Fruit fly (Drosophila melanogaster) whole organism, embryonic: ENCODE measurements around the gene mnd.

Experiments used
- Ada2b ChIP-seq: fragments of 200-800 bp; sonication (Bioruptor generic); IDR thresholded peaks from 2 replicates; pipeline ENCODE4 v1.3.6; 2022; ENCODE audit warnings: missing biosample characterization, missing genetic modification characterization
- Asciz ChIP-seq: fragments of 200-800 bp; sonication (Bioruptor generic); optimal IDR thresholded peaks from 2 replicates; lab custom pipeline; 2017; ENCODE audit warnings: missing biosample characterization, mild to moderate bottlenecking, missing genetic modification characterization, missing genetic modification reagents
- CG10462 ChIP-seq: fragments of 200-800 bp; sonication (Bioruptor generic); optimal IDR thresholded peaks from 2 replicates; lab custom pipeline; 2016; ENCODE audit warnings: missing biosample characterization, missing genetic modification characterization
- CG13296 ChIP-seq: fragments of 200-800 bp; sonication (Bioruptor generic); optimal IDR thresholded peaks from 3 replicates; lab custom pipeline; 2018; ENCODE audit warnings: missing biosample characterization, mild to moderate bottlenecking, missing genetic modification characterization
- CG15514 ChIP-seq: fragments of 200-800 bp; sonication (Bioruptor generic); optimal IDR thresholded peaks from 3 replicates; lab custom pipeline; 2017; ENCODE audit warnings: missing biosample characterization, missing genetic modification characterization, mild to moderate bottlenecking, moderate library complexity, missing genetic modification reagents
- CG15601 ChIP-seq: fragments of 200-800 bp; sonication (Bioruptor generic); optimal IDR thresholded peaks from 3 replicates; lab custom pipeline; 2019; ENCODE audit warnings: missing biosample characterization, mild to moderate bottlenecking, missing genetic modification characterization, moderate library complexity
- CG17328 ChIP-seq: fragments of 200-800 bp; sonication (Bioruptor generic); IDR thresholded peaks from 2 replicates; pipeline ENCODE4 v1.3.6; 2022; ENCODE audit warnings: missing biosample characterization, missing genetic modification characterization
- CG18011 ChIP-seq: fragments of 200-800 bp; sonication (Bioruptor generic); optimal IDR thresholded peaks from 2 replicates; lab custom pipeline; 2017; ENCODE audit warnings: missing biosample characterization, missing genetic modification characterization, mild to moderate bottlenecking, moderate library complexity, missing genotype
- CG2202 ChIP-seq: fragments of 200-800 bp; sonication (Bioruptor generic); optimal IDR thresholded peaks from 2 replicates; lab custom pipeline; 2018; ENCODE audit warnings: missing biosample characterization, mild to moderate bottlenecking, missing genetic modification characterization
- CG31365 ChIP-seq: fragments of 200-800 bp; sonication (Bioruptor generic); optimal IDR thresholded peaks from 2 replicates; lab custom pipeline; 2018; ENCODE audit warnings: missing biosample characterization, mild to moderate bottlenecking, missing genetic modification characterization
- CG3838 ChIP-seq: fragments of 200-800 bp; sonication (Bioruptor generic); optimal IDR thresholded peaks from 3 replicates; lab custom pipeline; 2016; ENCODE audit warnings: missing biosample characterization, missing genetic modification characterization
- CG42726 ChIP-seq: fragments of 200-800 bp; sonication (Bioruptor generic); IDR thresholded peaks from 2 replicates; pipeline ENCODE4 v1.3.6; 2022; ENCODE audit warnings: missing biosample characterization, missing genetic modification characterization; ENCODE audit not compliant: partially characterized antibody
- CG4404 ChIP-seq: fragments of 200-800 bp; sonication (Bioruptor generic); IDR thresholded peaks from 2 replicates; pipeline ENCODE4 v1.3.6; 2022; ENCODE audit warnings: missing biosample characterization, missing genetic modification characterization
- CG4424 ChIP-seq: fragments of 200-800 bp; sonication (Bioruptor generic); optimal IDR thresholded peaks from 3 replicates; lab custom pipeline; 2016; ENCODE audit warnings: missing biosample characterization, missing genetic modification characterization
- CG6791 ChIP-seq: fragments of 200-800 bp; sonication (Bioruptor generic); IDR thresholded peaks from 3 replicates; pipeline ENCODE4 v1.3.6; 2022; ENCODE audit warnings: missing biosample characterization, missing genetic modification characterization; ENCODE audit not compliant: partially characterized antibody
- CG6813 ChIP-seq: fragments of 200-800 bp; sonication (Bioruptor generic); optimal IDR thresholded peaks from 2 replicates; lab custom pipeline; 2017; ENCODE audit warnings: missing biosample characterization, missing genetic modification characterization, mild to moderate bottlenecking, moderate library complexity, missing genetic modification reagents
- CG7987 ChIP-seq: fragments of 200-800 bp; sonication (Bioruptor generic); optimal IDR thresholded peaks from 2 replicates; lab custom pipeline; 2018; ENCODE audit warnings: missing biosample characterization, mild to moderate bottlenecking, missing genetic modification characterization, moderate library complexity
- CHES-1-like ChIP-seq: fragments of 200-800 bp; sonication (Bioruptor generic); optimal IDR thresholded peaks from 2 replicates; lab custom pipeline; 2016; ENCODE audit warnings: missing biosample characterization, missing genetic modification characterization
- D ChIP-seq, 2 experiments: fragments of 200-800 bp in 1 of 2; fragments of >200 bp in 1 of 2; sonication (Bioruptor generic) in 1 of 2; optimal IDR thresholded peaks; 2 replicates in 1 of 2; 3 replicates in 1 of 2; lab custom pipeline; 2017; ENCODE audit warnings: mild to moderate bottlenecking in 1 of 2, missing biosample characterization in 1 of 2, missing genetic modification characterization in 1 of 2, missing genetic modification reagents in 1 of 2
- D19B ChIP-seq: fragments of 200-800 bp; sonication (Bioruptor generic); optimal IDR thresholded peaks from 2 replicates; lab custom pipeline; 2017; ENCODE audit warnings: missing biosample characterization, mild to moderate bottlenecking, missing genetic modification characterization
- Doc2 ChIP-seq: fragments of 200-800 bp; sonication (Bioruptor generic); IDR thresholded peaks from 2 replicates; pipeline ENCODE4 v1.3.6; 2022; ENCODE audit warnings: missing biosample characterization, missing genetic modification characterization
- Doc3 ChIP-seq: fragments of 200-800 bp; sonication (Bioruptor generic); IDR thresholded peaks from 3 replicates; pipeline ENCODE4 v1.3.6; 2022; ENCODE audit warnings: missing biosample characterization, missing genetic modification characterization; ENCODE audit not compliant: partially characterized antibody
- Eip74EF ChIP-seq, 2 experiments: fragments of 200-800 bp in 1 of 2; fragments of >200 bp in 1 of 2; sonication (Bioruptor generic) in 1 of 2; optimal IDR thresholded peaks; 2 replicates each; lab custom pipeline; 2017 to 2019; ENCODE audit warnings: missing biosample characterization in 2 of 2, missing genetic modification characterization in 2 of 2, mild to moderate bottlenecking in 1 of 2, moderate library complexity in 1 of 2
- H15 ChIP-seq: fragments of 200-800 bp; sonication (Bioruptor generic); IDR thresholded peaks from 3 replicates; pipeline ENCODE4 v1.3.6; 2022; ENCODE audit warnings: missing biosample characterization, missing genetic modification characterization
- MESR4 ChIP-seq: fragments of 200-800 bp; sonication (Bioruptor generic); optimal IDR thresholded peaks from 2 replicates; lab custom pipeline; 2018; ENCODE audit warnings: missing biosample characterization, mild to moderate bottlenecking, missing genetic modification characterization, moderate library complexity
- Mrtf ChIP-seq: fragments of 200-800 bp; sonication (Bioruptor generic); IDR thresholded peaks from 3 replicates; pipeline ENCODE4 v1.3.6; 2022; ENCODE audit warnings: missing biosample characterization, missing genetic modification characterization
- Opbp ChIP-seq: fragments of 200-800 bp; sonication (Bioruptor generic); IDR thresholded peaks from 3 replicates; pipeline ENCODE4 v1.3.6; 2022; ENCODE audit warnings: missing biosample characterization, missing genetic modification characterization; ENCODE audit not compliant: partially characterized antibody
- Sox102F ChIP-seq: fragments of 200-800 bp; sonication (Bioruptor generic); optimal IDR thresholded peaks from 2 replicates; lab custom pipeline; 2018; ENCODE audit warnings: missing biosample characterization, mild to moderate bottlenecking, missing genetic modification characterization, moderate library complexity
- Stat92E ChIP-seq, 3 experiments: fragments of >200 bp in 2 of 3; fragments of 200-800 bp in 1 of 3; sonication (Bioruptor generic) in 1 of 3; optimal IDR thresholded peaks; 2 replicates each; lab custom pipeline; 2017 to 2019; ENCODE audit warnings: missing biosample characterization in 3 of 3, missing genetic modification characterization in 3 of 3, mild to moderate bottlenecking in 1 of 3, moderate library complexity in 1 of 3
- az2 ChIP-seq: fragments of 200-800 bp; sonication (Bioruptor generic); optimal IDR thresholded peaks from 3 replicates; lab custom pipeline; 2016; ENCODE audit warnings: missing biosample characterization, missing genetic modification characterization
- cg ChIP-seq: fragments of 200-800 bp; sonication (Bioruptor generic); optimal IDR thresholded peaks from 3 replicates; lab custom pipeline; 2019; ENCODE audit warnings: missing biosample characterization, mild to moderate bottlenecking, missing genetic modification characterization, moderate library complexity
- chm ChIP-seq: fragments of 200-800 bp; sonication (Bioruptor generic); IDR thresholded peaks from 2 replicates; pipeline ENCODE4 v1.3.6; 2022; ENCODE audit warnings: missing biosample characterization, missing genetic modification characterization
- fru ChIP-seq: fragments of >200 bp; optimal IDR thresholded peaks from 2 replicates; lab custom pipeline; 2017
- hkb ChIP-seq, 2 experiments: fragments of 200-800 bp in 1 of 2; fragments of >200 bp in 1 of 2; sonication (Bioruptor generic) in 1 of 2; IDR thresholded peaks in 1 of 2; optimal IDR thresholded peaks in 1 of 2; 2 replicates each; pipeline versions ENCODE4 v1.3.6 to Lab custom; 2017 to 2022; ENCODE audit warnings: missing biosample characterization in 1 of 2, missing genetic modification characterization in 1 of 2
- jumu ChIP-seq: fragments of 200-800 bp; sonication (Bioruptor generic); optimal IDR thresholded peaks from 3 replicates; lab custom pipeline; 2016; ENCODE audit warnings: missing biosample characterization, missing genetic modification characterization
- lmd ChIP-seq: fragments of 200-800 bp; sonication (Bioruptor generic); IDR thresholded peaks from 2 replicates; pipeline ENCODE4 v1.3.6; 2022; ENCODE audit warnings: missing biosample characterization, missing genetic modification characterization
- pros ChIP-seq: fragments of 200-800 bp; sonication (Bioruptor generic); optimal IDR thresholded peaks from 3 replicates; lab custom pipeline; 2019; ENCODE audit warnings: missing biosample characterization, mild to moderate bottlenecking, missing genetic modification characterization, moderate library complexity
- ro ChIP-seq: fragments of 200-800 bp; sonication (Bioruptor generic); IDR thresholded peaks from 2 replicates; pipeline ENCODE4 v1.3.6; 2022; ENCODE audit warnings: missing biosample characterization, missing genetic modification characterization
- row ChIP-seq: fragments of 200-800 bp; sonication (Bioruptor generic); IDR thresholded peaks from 3 replicates; pipeline ENCODE4 v1.3.6; 2022; ENCODE audit warnings: missing biosample characterization, missing genetic modification characterization
- slp2 ChIP-seq: fragments of 200-800 bp; sonication (Bioruptor generic); optimal IDR thresholded peaks from 2 replicates; lab custom pipeline; 2016; ENCODE audit warnings: missing biosample characterization, missing genetic modification characterization
- sob ChIP-seq: fragments of 200-800 bp; sonication (Bioruptor generic); IDR thresholded peaks from 2 replicates; pipeline ENCODE4 v1.3.6; 2022; ENCODE audit warnings: missing biosample characterization, missing genetic modification characterization
- tll ChIP-seq, 2 experiments: fragments of 200-800 bp in 1 of 2; fragments of >200 bp in 1 of 2; sonication (Bioruptor generic) in 1 of 2; optimal IDR thresholded peaks; 2 replicates each; lab custom pipeline; 2017 to 2019; ENCODE audit warnings: missing biosample characterization in 2 of 2, missing genetic modification characterization in 2 of 2, mild to moderate bottlenecking in 1 of 2, moderate library complexity in 1 of 2
- tna ChIP-seq: fragments of 200-800 bp; sonication (Bioruptor generic); IDR thresholded peaks from 2 replicates; pipeline ENCODE4 v1.3.6; 2022; ENCODE audit warnings: missing biosample characterization, missing genetic modification characterization; ENCODE audit not compliant: partially characterized antibody
- trem ChIP-seq: fragments of 200-800 bp; optimal IDR thresholded peaks from 3 replicates; lab custom pipeline; 2019; ENCODE audit warnings: missing biosample characterization, mild to moderate bottlenecking, missing genetic modification characterization, moderate library complexity
- unpg ChIP-seq: fragments of 200-800 bp; sonication (Bioruptor generic); optimal IDR thresholded peaks from 3 replicates; lab custom pipeline; 2018; ENCODE audit warnings: missing biosample characterization, mild to moderate bottlenecking, missing genetic modification characterization, moderate library complexity
- wdn ChIP-seq: fragments of 200-800 bp; sonication (Bioruptor generic); IDR thresholded peaks from 2 replicates; pipeline ENCODE4 v1.3.6; 2022; ENCODE audit warnings: missing biosample characterization, missing genetic modification characterization

mnd gene

DNA sequence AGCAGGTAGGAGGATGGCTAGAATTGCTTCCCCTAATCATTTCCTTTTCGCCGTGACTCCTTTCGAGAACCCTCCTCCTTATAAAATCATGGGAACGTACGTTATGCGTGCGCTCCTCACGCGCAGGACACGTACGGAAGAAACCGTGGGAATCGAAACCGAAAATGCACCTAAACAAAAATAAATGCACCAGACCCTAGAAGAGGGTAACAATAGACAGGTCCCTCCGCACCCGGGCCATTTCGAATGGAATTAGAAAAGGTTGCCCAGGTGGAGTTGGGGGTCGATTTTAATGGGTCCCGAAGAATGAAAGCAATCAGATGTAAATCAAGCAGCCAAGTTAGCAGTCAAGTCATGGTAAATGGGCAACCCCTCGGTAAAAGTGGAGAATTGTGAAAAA, 5.6 kb upstream of the mnd start, which contains the start of gene CG3349 (continued):
- TF ChIP-seq CG6813 (GFP tag; lab: Kevin White, UChicago) (no peak), az2 (GFP tag; lab: Kevin White, UChicago) (no peak), CG18011 (no peak), trem (tag; lab: Kevin White, UChicago) (no peak), CG6791 (GFP tag; lab: Robert Waterston, UW) (0 out of 3 replicates have a peak, but pooled peaks have one; percentile 14), ro (GFP tag; lab: Robert Waterston, UW) (no peak), CHES-1-like (GFP tag; lab: Kevin White, UChicago) (no peak), slp2 (GFP tag; lab: Kevin White, UChicago) (no peak), tll (GFP tag; optimal IDR thresholded peaks at IDR 0.05; lab: Kevin White, UChicago) (peak in 1 of 2 experiments; percentile 23), tna (peak; percentile 47; the same call in 1 of the 2 replicates), Sox102F (GFP tag; lab: Kevin White, UChicago) (no peak), Mrtf (no peak), chm (GFP tag; lab: Robert Waterston, UW) (0 out of 2 replicates have a peak, but pooled peaks have one; percentile 25), sob (GFP tag; lab: Robert Waterston, UW) (no peak), CG42726 (GFP tag; lab: Robert Waterston, UW) (no peak), CG13296 (no peak), wdn (GFP tag; lab: Robert Waterston, UW) (no peak), H15 (GFP tag; lab: Robert Waterston, UW) (no peak)

DNA sequence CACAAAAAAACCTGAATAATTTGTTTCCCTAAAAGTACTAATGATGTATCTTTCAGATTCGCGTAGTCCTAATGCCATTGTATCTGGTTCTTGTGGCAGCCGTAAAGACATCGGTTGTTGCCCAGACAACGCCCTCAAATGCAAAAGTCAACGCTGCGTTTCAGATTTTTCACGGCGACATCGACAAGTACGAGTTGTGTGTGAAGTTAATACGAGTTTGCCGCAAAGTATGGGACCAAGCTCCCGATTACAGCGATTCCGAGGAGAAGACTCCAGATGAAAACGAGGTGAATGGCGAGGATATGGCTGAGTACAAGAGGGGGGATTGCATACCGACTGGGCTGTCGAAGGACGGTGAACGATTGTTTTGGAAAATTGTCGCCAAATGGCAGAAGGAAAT, 4.9 kb upstream of the mnd start:
- no peak for TF ChIP-seq CG10462 (GFP tag; lab: Kevin White, UChicago)
- TF ChIP-seq D (optimal IDR thresholded peaks at IDR 0.05; lab: Kevin White, UChicago): peak; percentile 64
- TF ChIP-seq D (GFP tag; optimal IDR thresholded peaks at IDR 0.05; lab: Kevin White, UChicago): no peak
- TF ChIP-seq chm (GFP tag; lab: Robert Waterston, UW): 0 out of 2 replicates have a peak, but pooled peaks have one; percentile 47
- no peak for TF ChIP-seq lmd (GFP tag; lab: Robert Waterston, UW)
- TF ChIP-seq Opbp (GFP tag; lab: Robert Waterston, UW): no peak
- TF ChIP-seq pros (GFP tag; lab: Kevin White, UChicago): no peak
- no peak for TF ChIP-seq CG4424 (GFP tag; lab: Kevin White, UChicago)
- no peak for TF ChIP-seq unpg
- TF ChIP-seq MESR4 (GFP tag; lab: Kevin White, UChicago): no peak

dm6 chr3L:14982675-14983084, 2.2 kb upstream of the mnd start, which contains the start of gene CG5114:
Gene CG5114 (plus strand): TSS chr3L:14982835.
- TF ChIP-seq row (GFP tag; lab: Robert Waterston, UW) (peak; percentile 55), fru (lab: Kevin White, UChicago) (no peak), Doc3 (GFP tag; lab: Robert Waterston, UW) (peak; percentile 82), CG31365 (tag; lab: Kevin White, UChicago) (no peak), Doc2 (GFP tag; lab: Robert Waterston, UW) (no peak), Ada2b (GFP tag; lab: Robert Waterston, UW) (no peak; the same call in 1 of the 2 replicates), CG3838 (no peak), Asciz (GFP tag; lab: Kevin White, UChicago) (no peak), CG17328 (0 out of 2 replicates have a peak, but pooled peaks have one; percentile 24), Eip74EF (GFP tag; optimal IDR thresholded peaks at IDR 0.05; lab: Kevin White, UChicago) (no peak), cg (GFP tag; lab: Kevin White, UChicago) (no peak), hkb (optimal IDR thresholded peaks at IDR 0.05; lab: Kevin White, UChicago) (no peak), hkb (GFP tag; IDR thresholded peaks at IDR 0.05; lab: Robert Waterston, UW) (no peak), CG15601 (tag; lab: Kevin White, UChicago) (peak; percentile 6), H15 (GFP tag; lab: Robert Waterston, UW) (no peak; the same call in 2 of the 3 replicates), jumu (peak; percentile 15), CG7987 (GFP tag; lab: Kevin White, UChicago) (peak; percentile 69), CG15514 (peak; percentile 67), D19B (no peak), CG4404 (GFP tag; lab: Robert Waterston, UW) (no peak), CG2202 (no peak), Stat92E (GFP tag; optimal IDR thresholded peaks at IDR 0.05; lab: Kevin White, UChicago) (no peak)
